Worm (Caenorhabditis elegans): Measurements from ENCODE around the gene irg-5.

ce11 chrV:13687504-13687903 lies 50.8 kb downstream of the irg-5 start:
- TF ChIP-seq pqm-1 (tag; optimal IDR thresholded peaks at IDR 0.05), result no peak
- TF ChIP-seq egl-27 (tag; optimal IDR thresholded peaks at IDR 0.05), result no peak
- TF ChIP-seq ceh-8 (GFP tag; optimal IDR thresholded peaks at IDR 0.05), result no peak
- TF ChIP-seq skn-1 (tag; optimal IDR thresholded peaks at IDR 0.05), result no peak
- no peak for TF ChIP-seq nhr-77 (tag; optimal IDR thresholded peaks at IDR 0.05)
- TF ChIP-seq zip-4 (GFP tag; optimal IDR thresholded peaks at IDR 0.05), result no peak
- TF ChIP-seq mep-1 (tag; optimal IDR thresholded peaks at IDR 0.05), result no peak
- no peak for TF ChIP-seq ztf-11 (tag; optimal IDR thresholded peaks at IDR 0.05)
- no peak for TF ChIP-seq ceh-90 (tag; optimal IDR thresholded peaks at IDR 0.05)
- TF ChIP-seq unc-62 (GFP tag; optimal IDR thresholded peaks at IDR 0.05), result no peak
